Worm (Caenorhabditis elegans): Measurements from ENCODE around the gene adal-1.

Gene adal-1

DNA sequence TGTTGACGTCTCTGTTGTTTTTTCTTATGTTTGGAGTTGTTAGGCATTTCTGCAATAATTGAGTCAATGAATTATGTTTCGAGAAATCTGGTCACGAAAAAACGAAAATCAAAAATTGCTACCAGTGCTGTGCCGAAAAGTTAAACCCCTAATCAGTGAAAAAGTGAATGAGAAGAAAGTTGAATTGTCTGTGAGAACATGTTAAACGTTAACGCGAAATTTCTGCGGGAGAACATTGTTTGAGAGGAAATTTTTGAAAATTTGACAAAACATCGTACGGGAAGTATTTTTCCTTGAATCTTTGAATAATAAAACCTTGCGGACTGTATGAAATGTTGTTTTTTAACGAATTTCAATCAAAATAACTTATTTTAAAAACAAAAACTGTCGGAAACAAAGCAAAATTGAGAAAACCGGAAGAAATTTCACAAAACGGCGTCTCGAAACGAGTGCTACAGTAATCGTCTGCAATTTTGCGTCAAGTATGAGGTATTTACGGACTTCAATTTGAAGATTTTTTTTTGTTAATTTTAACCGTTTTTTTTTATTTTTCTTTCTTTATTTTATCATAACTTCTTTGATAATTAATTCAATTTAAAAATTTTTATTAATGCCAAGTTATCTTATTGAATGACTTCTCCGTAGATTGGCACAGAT is at the start of gene adal-1:
TSS of gene adal-1 (minus strand) at position 51 of the 657 bp plus-strand sequence.
- no peak for TF ChIP-seq scrt-1 (GFP tag; IDR thresholded peaks at IDR 0.05)
- TF ChIP-seq flt-1 (GFP tag; IDR thresholded peaks at IDR 0.05): no peak
- TF ChIP-seq hmbx-1 (tag; optimal IDR thresholded peaks at IDR 0.05): no peak
- no peak for TF ChIP-seq pes-1 (GFP tag; IDR thresholded peaks at IDR 0.05)
- no peak for TF ChIP-seq tbx-11 (GFP tag; IDR thresholded peaks at IDR 0.05)

DNA sequence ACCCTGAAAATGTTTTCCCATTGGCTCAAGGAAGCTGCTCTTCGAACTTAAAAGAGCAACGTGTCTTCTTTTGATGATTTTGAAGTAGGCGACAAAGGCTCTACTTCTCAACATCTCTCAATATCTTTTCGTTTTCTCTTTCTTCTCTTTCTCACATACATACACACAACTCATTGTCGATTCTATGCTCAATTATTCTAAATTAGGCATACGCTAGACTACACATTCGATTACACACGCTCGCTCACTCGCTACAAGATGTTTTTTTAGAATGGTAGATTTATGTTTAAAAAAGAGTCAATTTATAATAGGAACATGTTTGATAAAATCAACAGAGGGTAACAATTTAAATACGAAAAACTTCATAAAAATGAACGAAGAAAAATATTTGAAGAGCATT is 48.1 kb upstream of the adal-1 start:
- TF ChIP-seq scrt-1 (GFP tag; IDR thresholded peaks at IDR 0.05): no peak

DNA sequence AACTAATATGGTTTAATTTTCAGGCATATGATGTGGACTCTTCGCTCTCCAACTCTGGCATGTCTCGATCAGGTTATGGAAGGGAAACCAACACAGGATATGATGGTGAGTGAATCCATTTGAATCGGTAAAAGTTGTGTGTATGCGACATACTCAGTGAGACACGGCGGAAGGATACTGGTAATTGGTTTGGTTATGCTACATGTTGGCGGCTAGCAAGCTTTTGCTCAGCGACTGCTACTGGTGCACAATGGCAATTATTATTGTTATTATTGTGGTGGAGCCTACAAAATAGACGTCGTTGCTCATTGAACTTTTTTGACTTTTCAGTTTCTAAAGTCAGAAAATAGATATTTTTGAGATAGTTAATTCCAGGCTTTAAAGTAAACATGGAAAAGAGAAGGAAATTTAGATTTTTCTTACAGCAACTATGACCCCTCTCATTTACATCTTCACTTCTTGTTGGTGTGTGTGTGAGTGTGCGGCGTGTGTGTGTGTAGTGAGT is 47.3 kb upstream of the adal-1 start:
- no peak for TF ChIP-seq flt-1 (GFP tag; IDR thresholded peaks at IDR 0.05)
- TF ChIP-seq hmg-4 (GFP tag; optimal IDR thresholded peaks at IDR 0.05): no peak
- no peak for TF ChIP-seq tra-4 (tag; optimal IDR thresholded peaks at IDR 0.05)
- no peak for TF ChIP-seq F13C5.2 (tag; optimal IDR thresholded peaks at IDR 0.05)
- no peak for TF ChIP-seq ceh-13 (GFP tag; optimal IDR thresholded peaks at IDR 0.05)
- TF ChIP-seq sea-1 (GFP tag; conservative IDR thresholded peaks at IDR 0.05): no peak
- TF ChIP-seq scrt-1 (GFP tag; IDR thresholded peaks at IDR 0.05): no peak
- TF ChIP-seq tbx-11 (GFP tag; IDR thresholded peaks at IDR 0.05): no peak
- TF ChIP-seq aly-1 (tag; optimal IDR thresholded peaks at IDR 0.05): no peak
- no peak for TF ChIP-seq hnd-1 (tag; optimal IDR thresholded peaks at IDR 0.05)
- TF ChIP-seq hmbx-1 (tag; optimal IDR thresholded peaks at IDR 0.05): no peak
- no peak for TF ChIP-seq B0310.2 (tag; optimal IDR thresholded peaks at IDR 0.05)
- no peak for TF ChIP-seq ets-7 (tag; optimal IDR thresholded peaks at IDR 0.05)
- no peak for TF ChIP-seq ceh-36 (tag; optimal IDR thresholded peaks at IDR 0.05)
- TF ChIP-seq ama-1 (optimal IDR thresholded peaks at IDR 0.05): no peak
- TF ChIP-seq tbx-37 (GFP tag; conservative IDR thresholded peaks at IDR 0.05): no peak
- no peak for TF ChIP-seq pes-1 (GFP tag; IDR thresholded peaks at IDR 0.05)

DNA sequence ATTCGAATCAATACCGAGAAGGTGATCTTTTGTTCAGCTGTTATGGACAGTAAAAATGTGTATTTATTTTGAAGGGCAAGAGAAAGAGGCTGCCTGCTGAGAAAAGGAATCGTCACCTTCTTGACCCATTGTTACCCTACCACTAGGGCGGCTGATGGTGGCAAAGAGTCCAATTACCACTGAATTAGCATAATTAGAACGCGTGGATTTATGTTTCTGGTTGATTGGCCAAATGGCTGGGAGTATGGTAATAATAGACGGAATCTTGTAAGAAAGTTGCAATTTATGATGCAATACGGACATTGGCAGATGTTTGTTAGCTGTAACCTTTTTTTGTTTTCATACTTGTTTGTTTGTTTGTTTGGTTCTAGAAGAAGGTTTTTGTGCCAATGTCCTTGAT is 46.4 kb upstream of the adal-1 start:
- TF ChIP-seq ceh-36 (tag; optimal IDR thresholded peaks at IDR 0.05): no peak
- TF ChIP-seq hnd-1 (tag; optimal IDR thresholded peaks at IDR 0.05): no peak
- TF ChIP-seq ceh-13 (GFP tag; optimal IDR thresholded peaks at IDR 0.05): no peak
- no peak for TF ChIP-seq flt-1 (GFP tag; IDR thresholded peaks at IDR 0.05)
- no peak for TF ChIP-seq ama-1 (optimal IDR thresholded peaks at IDR 0.05)
- no peak for TF ChIP-seq pes-1 (GFP tag; IDR thresholded peaks at IDR 0.05)
- no peak for TF ChIP-seq hmbx-1 (tag; optimal IDR thresholded peaks at IDR 0.05)
- TF ChIP-seq tbx-37 (GFP tag; conservative IDR thresholded peaks at IDR 0.05): no peak
- TF ChIP-seq B0310.2 (tag; optimal IDR thresholded peaks at IDR 0.05): no peak
- TF ChIP-seq sea-1 (GFP tag; conservative IDR thresholded peaks at IDR 0.05): no peak

DNA sequence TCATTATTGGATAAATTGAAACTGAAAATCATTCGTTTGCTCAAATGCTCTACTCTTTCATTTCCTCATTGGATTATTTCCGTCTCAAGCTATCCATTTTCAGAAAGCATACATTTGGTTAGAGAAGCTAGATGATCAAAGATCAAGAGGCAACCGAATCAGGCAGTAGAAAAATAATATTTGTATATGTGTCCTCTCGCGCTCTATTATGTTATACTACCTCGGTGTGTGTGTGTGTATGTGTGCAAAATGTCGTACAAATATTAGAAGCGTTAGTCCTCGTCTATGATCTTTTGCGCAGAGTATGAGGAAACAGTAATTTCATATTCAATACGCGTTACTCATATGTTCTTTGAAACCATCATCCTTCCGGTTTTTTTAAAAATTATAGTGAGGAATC is 43.6 kb upstream of the adal-1 start:
- TF ChIP-seq ets-7 (tag; optimal IDR thresholded peaks at IDR 0.05) (no peak), ceh-36 (tag; optimal IDR thresholded peaks at IDR 0.05) (no peak), hmg-4 (GFP tag; optimal IDR thresholded peaks at IDR 0.05) (no peak), tra-4 (tag; optimal IDR thresholded peaks at IDR 0.05) (no peak)

DNA sequence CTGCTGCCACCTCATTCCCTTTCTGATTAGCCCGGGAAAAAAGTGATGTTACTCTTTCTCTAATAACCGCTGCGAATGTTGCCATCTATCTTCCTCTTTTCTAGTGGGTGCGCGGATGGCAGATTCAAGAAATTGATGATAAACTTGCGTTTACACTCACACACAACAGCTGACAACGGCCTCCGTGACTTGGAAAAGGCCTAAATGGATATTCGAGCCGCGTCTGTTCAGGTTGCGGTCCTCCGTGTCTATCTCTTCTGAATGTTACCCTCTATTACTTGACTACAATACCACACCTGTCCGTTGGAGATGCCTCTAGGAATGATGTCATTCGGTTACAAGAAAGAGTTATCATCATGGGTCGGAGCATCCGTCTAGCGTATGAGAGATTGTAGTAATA is 43.1 kb upstream of the adal-1 start:
- TF ChIP-seq hnd-1 (tag; optimal IDR thresholded peaks at IDR 0.05): no peak
- peak; percentile 26; the same call in 1 of the 2 replicates for TF ChIP-seq tbx-11 (GFP tag; IDR thresholded peaks at IDR 0.05)
- no peak for TF ChIP-seq ceh-36 (tag; optimal IDR thresholded peaks at IDR 0.05)
- TF ChIP-seq tbx-37 (GFP tag; conservative IDR thresholded peaks at IDR 0.05): no peak

DNA sequence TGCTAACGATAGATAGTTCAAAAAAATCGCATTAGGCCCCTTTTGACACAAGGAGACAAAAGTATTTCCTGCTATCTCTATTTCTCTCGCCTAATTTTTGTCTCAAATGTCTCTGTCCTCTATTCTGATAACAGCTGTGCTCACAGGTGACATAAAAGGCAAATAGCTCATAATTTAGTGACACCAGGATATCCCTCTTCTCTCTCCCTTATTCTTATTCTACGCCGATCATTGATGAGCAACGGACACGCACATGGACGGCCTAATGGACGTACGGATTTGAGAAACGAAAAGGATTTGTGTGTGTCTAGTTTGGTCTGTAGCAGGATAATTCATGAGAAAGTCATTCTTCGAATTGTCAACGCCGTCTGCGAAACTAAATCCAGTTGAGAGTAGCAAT is 42.5 kb upstream of the adal-1 start:
- TF ChIP-seq hmbx-1 (tag; optimal IDR thresholded peaks at IDR 0.05): no peak
- TF ChIP-seq B0310.2 (tag; optimal IDR thresholded peaks at IDR 0.05): no peak
- TF ChIP-seq ama-1 (optimal IDR thresholded peaks at IDR 0.05): no peak
- TF ChIP-seq scrt-1 (GFP tag; IDR thresholded peaks at IDR 0.05): no peak
- TF ChIP-seq flt-1 (GFP tag; IDR thresholded peaks at IDR 0.05): no peak
- no peak for TF ChIP-seq hmg-4 (GFP tag; optimal IDR thresholded peaks at IDR 0.05)
- no peak for TF ChIP-seq sea-1 (GFP tag; conservative IDR thresholded peaks at IDR 0.05)
- TF ChIP-seq F13C5.2 (tag; optimal IDR thresholded peaks at IDR 0.05): no peak
- TF ChIP-seq tbx-11 (GFP tag; IDR thresholded peaks at IDR 0.05): no peak
- TF ChIP-seq ceh-13 (GFP tag; optimal IDR thresholded peaks at IDR 0.05): no peak
- no peak for TF ChIP-seq tra-4 (tag; optimal IDR thresholded peaks at IDR 0.05)
- no peak for TF ChIP-seq aly-1 (tag; optimal IDR thresholded peaks at IDR 0.05)
- TF ChIP-seq hnd-1 (tag; optimal IDR thresholded peaks at IDR 0.05): no peak
- TF ChIP-seq ceh-36 (tag; optimal IDR thresholded peaks at IDR 0.05): no peak
- TF ChIP-seq pes-1 (GFP tag; IDR thresholded peaks at IDR 0.05): no peak
- no peak for TF ChIP-seq ets-7 (tag; optimal IDR thresholded peaks at IDR 0.05)
- TF ChIP-seq tbx-37 (GFP tag; conservative IDR thresholded peaks at IDR 0.05): no peak

DNA sequence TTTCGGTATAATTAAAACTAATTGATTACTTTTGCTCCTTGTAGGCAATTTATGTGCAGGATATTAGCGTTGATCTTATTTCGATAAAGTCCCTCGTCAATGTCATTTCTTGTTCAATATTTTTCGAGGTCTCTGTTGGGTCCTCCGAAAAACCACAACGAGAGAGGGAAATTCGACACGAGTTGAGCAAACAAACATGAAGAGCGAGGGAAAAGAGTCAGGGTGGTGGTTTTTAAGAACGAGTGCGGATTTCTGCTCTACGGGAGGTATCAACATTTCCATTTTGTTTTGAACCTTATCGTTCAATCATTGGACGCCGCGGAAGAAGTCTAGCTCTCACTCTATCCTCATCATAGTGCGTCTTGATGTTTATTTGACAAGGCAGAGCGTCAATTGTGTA is 41.3 kb upstream of the adal-1 start:
- TF ChIP-seq ceh-13 (GFP tag; optimal IDR thresholded peaks at IDR 0.05) (no peak), F13C5.2 (tag; optimal IDR thresholded peaks at IDR 0.05) (no peak), aly-1 (tag; optimal IDR thresholded peaks at IDR 0.05) (no peak), B0310.2 (tag; optimal IDR thresholded peaks at IDR 0.05) (no peak), hnd-1 (tag; optimal IDR thresholded peaks at IDR 0.05) (no peak), sea-1 (GFP tag; conservative IDR thresholded peaks at IDR 0.05) (no peak), tra-4 (tag; optimal IDR thresholded peaks at IDR 0.05) (no peak), tbx-37 (GFP tag; conservative IDR thresholded peaks at IDR 0.05) (no peak), hmbx-1 (tag; optimal IDR thresholded peaks at IDR 0.05) (no peak)
